Fruit fly (Drosophila melanogaster): Measurements from ENCODE around the gene Gr5a.

Gr5a gene

dm6 chrX:5696436-5697022 is 16.1 kb downstream of the Gr5a start:
- peak; percentile 98 for TF ChIP-seq pdm3 (GFP tag; optimal IDR thresholded peaks at IDR 0.05)
- peak; percentile 98 for TF ChIP-seq Sox14 (GFP tag; optimal IDR thresholded peaks at IDR 0.05)
- peak; percentile 98 for TF ChIP-seq Hr39 (GFP tag; optimal IDR thresholded peaks at IDR 0.05)
- peak; percentile 99 for TF ChIP-seq cyc (GFP tag; optimal IDR thresholded peaks at IDR 0.05)
- peak; percentile 98 for TF ChIP-seq esn (GFP tag; optimal IDR thresholded peaks at IDR 0.05)
- peak; percentile 99 for TF ChIP-seq CG3919 (GFP tag; optimal IDR thresholded peaks at IDR 0.05)
- TF ChIP-seq Blimp-1 (GFP tag; optimal IDR thresholded peaks at IDR 0.05) = peak; percentile 70
- peak; percentile 96 for TF ChIP-seq Sox15 (GFP tag; optimal IDR thresholded peaks at IDR 0.05)
- peak; percentile 96 for TF ChIP-seq CG1621 (tag; optimal IDR thresholded peaks at IDR 0.05)
- TF ChIP-seq CG11902 (GFP tag; optimal IDR thresholded peaks at IDR 0.05) = peak; percentile 96
- TF ChIP-seq CG34406 (GFP tag; optimal IDR thresholded peaks at IDR 0.05) = peak; percentile 97
- TF ChIP-seq fkh (GFP tag; optimal IDR thresholded peaks at IDR 0.05) = peak; percentile 67
- peak; percentile 97 for TF ChIP-seq CG11762 (GFP tag; optimal IDR thresholded peaks at IDR 0.05; ENCODE audit: insufficient read depth)
- TF ChIP-seq lz (GFP tag; optimal IDR thresholded peaks at IDR 0.05) = peak; percentile 98
- peak; percentile 97 for TF ChIP-seq CG10631 (GFP tag; optimal IDR thresholded peaks at IDR 0.05)
- TF ChIP-seq Hr38 (GFP tag; optimal IDR thresholded peaks at IDR 0.05) = peak; percentile 66
- peak; percentile 96 for TF ChIP-seq fd59A (GFP tag; optimal IDR thresholded peaks at IDR 0.05)
- TF ChIP-seq Met (GFP tag; optimal IDR thresholded peaks at IDR 0.05) = peak; percentile 97
- peak; percentile 97 for TF ChIP-seq net (GFP tag; optimal IDR thresholded peaks at IDR 0.05)
- TF ChIP-seq CG6854 (GFP tag; optimal IDR thresholded peaks at IDR 0.05) = peak; percentile 95
- TF ChIP-seq vri (GFP tag; optimal IDR thresholded peaks at IDR 0.05) = peak; percentile 96
- TF ChIP-seq Eip75B (GFP tag; optimal IDR thresholded peaks at IDR 0.05) = peak; percentile 98
- TF ChIP-seq CG11294 (GFP tag; IDR thresholded peaks at IDR 0.05) = peak; percentile 89
- peak; percentile 74 for TF ChIP-seq CG3032 (tag; optimal IDR thresholded peaks at IDR 0.05)
- peak; percentile 98 for TF ChIP-seq CG6792 (GFP tag; optimal IDR thresholded peaks at IDR 0.05)
- peak; percentile 95 for TF ChIP-seq CG8319 (GFP tag; optimal IDR thresholded peaks at IDR 0.05)
- peak; percentile 96 for TF ChIP-seq Ets21C (GFP tag; optimal IDR thresholded peaks at IDR 0.05)
- peak; percentile 95 for TF ChIP-seq Eip93F (GFP tag; optimal IDR thresholded peaks at IDR 0.05)
- peak; percentile 99 for TF ChIP-seq CG7368 (GFP tag; optimal IDR thresholded peaks at IDR 0.05)
- TF ChIP-seq CG6276 (GFP tag; optimal IDR thresholded peaks at IDR 0.05) = peak; percentile 94
- peak; percentile 96 for TF ChIP-seq dac (GFP tag; optimal IDR thresholded peaks at IDR 0.05)
- peak; percentile 97 for TF ChIP-seq eg (GFP tag; IDR thresholded peaks at IDR 0.05)
- peak; percentile 97 for TF ChIP-seq spab (GFP tag; optimal IDR thresholded peaks at IDR 0.05)
- peak; percentile 94 for TF ChIP-seq CG4318 (GFP tag; optimal IDR thresholded peaks at IDR 0.05)
- peak; percentile 97 for TF ChIP-seq CG32006 (GFP tag; optimal IDR thresholded peaks at IDR 0.05)
- TF ChIP-seq salr (GFP tag; optimal IDR thresholded peaks at IDR 0.05) = peak; percentile 93 to 95
- peak; percentile 94 for TF ChIP-seq CG9139 (GFP tag; optimal IDR thresholded peaks at IDR 0.05)
- TF ChIP-seq CG15336 (GFP tag; IDR thresholded peaks at IDR 0.05) = peak; percentile 95
- TF ChIP-seq OdsH (GFP tag; optimal IDR thresholded peaks at IDR 0.05) = peak; percentile 96
- peak; percentile 98 for TF ChIP-seq acj6 (GFP tag; optimal IDR thresholded peaks at IDR 0.05)
- TF ChIP-seq Gug (GFP tag; IDR thresholded peaks at IDR 0.05) = peak; percentile 93
- TF ChIP-seq CG31627 (GFP tag; optimal IDR thresholded peaks at IDR 0.05) = peak; percentile 98
- TF ChIP-seq dsx (GFP tag; optimal IDR thresholded peaks at IDR 0.05; ENCODE audit: poor library complexity, severe bottlenecking) = peak; percentile 84
- peak; percentile 97 for TF ChIP-seq Sox102F (GFP tag; optimal IDR thresholded peaks at IDR 0.05)
- peak; percentile 94 for TF ChIP-seq fd85E (GFP tag; optimal IDR thresholded peaks at IDR 0.05)
- peak; percentile 97 for TF ChIP-seq Hr4 (GFP tag; optimal IDR thresholded peaks at IDR 0.05)
- peak; percentile 99 for TF ChIP-seq Eip78C (GFP tag)
- TF ChIP-seq CG16779 (tag; optimal IDR thresholded peaks at IDR 0.05) = peak; percentile 95
- peak; percentile 94 for TF ChIP-seq Lpt (GFP tag; optimal IDR thresholded peaks at IDR 0.05)
- TF ChIP-seq CG10669 (GFP tag; optimal IDR thresholded peaks at IDR 0.05) = peak; percentile 94
- TF ChIP-seq topi (GFP tag; optimal IDR thresholded peaks at IDR 0.05) = peak; percentile 99
